Worm (Caenorhabditis elegans) whole organism, L4 larva: Measurements from ENCODE around the gene fipr-14.

Experiments
- F49E8.2 ChIP-seq: sonication (generic microtip); optimal IDR thresholded peaks from 2 replicates; lab custom pipeline; 2016; ENCODE audit warnings: missing compliant biosample characterization, mild to moderate bottlenecking, missing genetic modification characterization, borderline replicate concordance
- Y5F2A.4 ChIP-seq: fragments of 200-800 bp; sonication (Bioruptor generic); optimal IDR thresholded peaks from 2 replicates; lab custom pipeline; 2018; ENCODE audit warnings: mild to moderate bottlenecking, missing genetic modification characterization, missing compliant biosample characterization
- Y75B8A.6 ChIP-seq: fragments of 200-800 bp; sonication (Bioruptor generic); IDR thresholded peaks from 2 replicates; pipeline ENCODE4 v1.3.6; 2022; ENCODE audit warnings: missing genetic modification reagents, missing genetic modification characterization, missing compliant biosample characterization
- aha-1 ChIP-seq: fragments of 150-350 bp; peaks from one replicate; lab custom pipeline; 2014; ENCODE audit warnings: missing biosample characterization, missing genetic modification characterization
- dmd-9 ChIP-seq: fragments of 200-800 bp; sonication (Bioruptor generic); IDR thresholded peaks from 2 replicates; pipeline ENCODE4 v1.3.6; 2022; ENCODE audit warnings: missing genetic modification reagents, missing genetic modification characterization, missing compliant biosample characterization
- nhr-10 ChIP-seq: fragments of 150-350 bp; optimal IDR thresholded peaks from 2 replicates; lab custom pipeline; 2014; ENCODE audit warnings: missing biosample characterization, missing genetic modification characterization
- nhr-11 ChIP-seq: fragments of 150-350 bp; optimal IDR thresholded peaks from 2 replicates; lab custom pipeline; 2014; ENCODE audit warnings: missing biosample characterization, missing genetic modification characterization
- nhr-25 ChIP-seq: sonication (generic microtip); optimal IDR thresholded peaks from 2 replicates; lab custom pipeline; 2017; ENCODE audit warnings: missing genetic modification characterization, mild to moderate bottlenecking, missing compliant biosample characterization, antibody characterized with exemption, moderate library complexity, borderline replicate concordance; ENCODE audit not compliant: insufficient read depth
- nhr-28 ChIP-seq: fragments of 150-350 bp; optimal IDR thresholded peaks from 2 replicates; lab custom pipeline; 2014; ENCODE audit warnings: missing biosample characterization, missing genetic modification characterization
- skn-1 ChIP-seq: fragments of 150-350 bp; optimal IDR thresholded peaks from 2 replicates; lab custom pipeline; 2014; ENCODE audit warnings: missing biosample characterization, missing genetic modification characterization
- tag-97 ChIP-seq: fragments of 200-800 bp; sonication (Bioruptor generic); IDR thresholded peaks from 2 replicates; pipeline ENCODE4 v1.3.6; 2022; ENCODE audit warnings: missing genetic modification characterization, missing compliant biosample characterization
- unc-62 ChIP-seq, 3 experiments: fragments of 150-350 bp in 1 of 3; sonication (generic microtip); optimal IDR thresholded peaks in 2 of 3; peaks in 1 of 3; 1 replicate in 1 of 3; 2 replicates in 2 of 3; lab custom pipeline; 2014 to 2017; ENCODE audit warnings: missing biosample characterization in 3 of 3, missing genetic modification characterization in 3 of 3, missing genetic modification reagents in 3 of 3, missing genotype in 1 of 3

DNA sequence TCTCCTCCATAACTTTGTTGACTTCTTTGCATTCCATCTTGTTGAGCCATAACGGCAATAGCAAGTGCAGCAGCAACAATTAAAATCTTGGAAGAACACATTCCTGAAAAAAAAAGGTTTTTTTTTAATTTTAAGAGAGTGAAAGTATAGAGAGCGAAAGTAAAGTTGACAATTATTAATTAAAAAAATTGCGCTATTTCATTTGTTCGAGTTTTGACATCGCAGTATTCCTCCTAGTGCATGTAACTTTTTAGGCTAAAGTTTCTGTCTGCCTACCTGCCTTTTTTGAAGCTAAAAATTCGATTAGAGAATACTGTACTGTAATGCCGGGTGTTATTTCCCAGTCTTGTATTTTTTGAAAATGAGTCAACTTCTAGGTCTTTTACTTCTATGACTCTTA lies 15.0 kb downstream of the fipr-14 start, which contains the start of gene srlf-12:
- TF ChIP-seq Y75B8A.6 (GFP tag; lab: Robert Waterston, UW) (no peak), nhr-28 (tag; lab: Kevin White, UChicago) (no peak), nhr-25 (no peak), skn-1 (no peak), aha-1 (no peak), tag-97 (no peak), F49E8.2 (no peak), unc-62 (GFP tag; optimal IDR thresholded peaks at IDR 0.05 in 1 of 2; lab: Kevin White, UChicago) (no peak), unc-62 (tag; optimal IDR thresholded peaks at IDR 0.05; lab: Kevin White, UChicago) (no peak), nhr-11 (tag; lab: Kevin White, UChicago) (no peak), Y5F2A.4 (no peak), nhr-10 (tag; lab: Kevin White, UChicago) (no peak), dmd-9 (no peak)
